Worm (Caenorhabditis elegans) whole organism, L3 larva: Measurements from ENCODE around the gene cyp-35B3.

Experiments
- elt-3 ChIP-seq, 3 experiments: fragments of 150-350 bp in 1 of 3; sonication (generic microtip) in 2 of 3; optimal IDR thresholded peaks; 2 replicates in 2 of 3; 4 replicates in 1 of 3; lab custom pipeline; 2014 to 2017; ENCODE audit warnings: missing biosample characterization in 3 of 3, missing genetic modification characterization in 3 of 3
- fos-1 ChIP-seq: fragments of 150-350 bp; optimal IDR thresholded peaks from 2 replicates; lab custom pipeline; 2014; ENCODE audit warnings: missing biosample characterization, missing genetic modification characterization
- mdl-1 ChIP-seq: fragments of 150-350 bp; optimal IDR thresholded peaks from 2 replicates; lab custom pipeline; 2014; ENCODE audit warnings: missing biosample characterization, missing genetic modification characterization
- nhr-77 ChIP-seq: fragments of 150-350 bp; optimal IDR thresholded peaks from 2 replicates; lab custom pipeline; 2014; ENCODE audit warnings: missing biosample characterization, missing genetic modification characterization

DNA sequence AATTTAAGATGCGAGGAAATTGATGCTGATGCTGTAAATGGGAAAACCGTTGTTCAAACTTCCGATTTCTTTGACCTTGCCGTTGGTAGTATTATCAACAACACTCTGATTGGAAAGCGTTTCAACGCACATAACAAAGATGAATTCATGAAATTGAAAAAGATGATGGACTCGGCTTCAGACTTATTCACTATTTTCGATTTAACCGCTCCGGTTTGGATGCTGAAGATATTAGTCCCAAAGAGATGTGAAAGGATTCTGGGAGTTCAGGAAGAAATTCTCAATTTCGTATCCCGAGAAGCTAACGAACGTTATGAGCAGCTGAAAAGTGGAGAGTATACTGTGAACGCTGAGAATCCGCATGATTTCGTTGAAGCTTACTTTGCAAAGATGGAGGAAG, 1.8 kb upstream of the cyp-35B3 start:
- TF ChIP-seq elt-3 (tag; optimal IDR thresholded peaks at IDR 0.05; lab: Kevin White, UChicago) (no peak), mdl-1 (tag; lab: Kevin White, UChicago) (no peak), nhr-77 (tag; lab: Kevin White, UChicago) (no peak), fos-1 (tag; lab: Kevin White, UChicago) (no peak)
